Worm (Caenorhabditis elegans): ENCODE measurements around the gene vps-33.1.

vps-33.1 gene

ce11 chrIII:8712968-8713367 lies 12.2 kb downstream of the vps-33.1 start:
- TF ChIP-seq F13C5.2 (tag; optimal IDR thresholded peaks at IDR 0.05) (no peak), B0310.2 (tag; optimal IDR thresholded peaks at IDR 0.05) (no peak), pes-1 (GFP tag; IDR thresholded peaks at IDR 0.05) (no peak), hmg-4 (GFP tag; optimal IDR thresholded peaks at IDR 0.05) (no peak), tbx-11 (GFP tag; IDR thresholded peaks at IDR 0.05) (no peak), hnd-1 (tag; optimal IDR thresholded peaks at IDR 0.05) (no peak)

ce11 chrIII:8716084-8716483 lies 15.4 kb downstream of the vps-33.1 start, which contains the start of gene B0303.14:
TSS of gene B0303.14 (minus strand) at chrIII:8716184.
- TF ChIP-seq flt-1 (GFP tag; IDR thresholded peaks at IDR 0.05) (no peak), hmg-4 (GFP tag; optimal IDR thresholded peaks at IDR 0.05) (no peak), sea-1 (GFP tag; conservative IDR thresholded peaks at IDR 0.05) (no peak), B0310.2 (tag; optimal IDR thresholded peaks at IDR 0.05) (no peak), tra-4 (tag; optimal IDR thresholded peaks at IDR 0.05) (no peak), ama-1 (optimal IDR thresholded peaks at IDR 0.05) (no peak), ceh-13 (GFP tag; optimal IDR thresholded peaks at IDR 0.05) (no peak), F13C5.2 (tag; optimal IDR thresholded peaks at IDR 0.05) (no peak), aly-1 (tag; optimal IDR thresholded peaks at IDR 0.05) (no peak), pes-1 (GFP tag; IDR thresholded peaks at IDR 0.05) (no peak), tbx-11 (GFP tag; IDR thresholded peaks at IDR 0.05) (no peak), hmbx-1 (tag; optimal IDR thresholded peaks at IDR 0.05) (no peak), ceh-36 (tag; optimal IDR thresholded peaks at IDR 0.05) (no peak)

- TF ChIP-seq ceh-13 (GFP tag; optimal IDR thresholded peaks at IDR 0.05), result no peak
- no peak for TF ChIP-seq ets-7 (tag; optimal IDR thresholded peaks at IDR 0.05)
- TF ChIP-seq aly-1 (tag; optimal IDR thresholded peaks at IDR 0.05), result no peak
- TF ChIP-seq B0310.2 (tag; optimal IDR thresholded peaks at IDR 0.05), result no peak
- TF ChIP-seq tra-4 (tag; optimal IDR thresholded peaks at IDR 0.05), result no peak
- no peak for TF ChIP-seq ama-1 (optimal IDR thresholded peaks at IDR 0.05)
- no peak for TF ChIP-seq scrt-1 (GFP tag; IDR thresholded peaks at IDR 0.05)
- no peak for TF ChIP-seq tbx-37 (GFP tag; conservative IDR thresholded peaks at IDR 0.05)
- no peak for TF ChIP-seq flt-1 (GFP tag; IDR thresholded peaks at IDR 0.05)
- TF ChIP-seq hnd-1 (tag; optimal IDR thresholded peaks at IDR 0.05), result no peak
- TF ChIP-seq hmg-4 (GFP tag; optimal IDR thresholded peaks at IDR 0.05), result no peak
- TF ChIP-seq pes-1 (GFP tag; IDR thresholded peaks at IDR 0.05), result no peak
- no peak for TF ChIP-seq sea-1 (GFP tag; conservative IDR thresholded peaks at IDR 0.05)
- no peak for TF ChIP-seq ceh-36 (tag; optimal IDR thresholded peaks at IDR 0.05)
- no peak for TF ChIP-seq tbx-11 (GFP tag; IDR thresholded peaks at IDR 0.05)
- TF ChIP-seq F13C5.2 (tag; optimal IDR thresholded peaks at IDR 0.05), result no peak
- TF ChIP-seq hmbx-1 (tag; optimal IDR thresholded peaks at IDR 0.05), result no peak
These were observed 16.5 kb downstream of the vps-33.1 start, which contains the start of gene mrpl-11 for ce11 chrIII:8717231-8717694. TSS of gene mrpl-11 (plus strand) at chrIII:8717644.

ce11 chrIII:8718592-8718991 lies 17.9 kb downstream of the vps-33.1 start:
- TF ChIP-seq hmg-4 (GFP tag; optimal IDR thresholded peaks at IDR 0.05) (no peak), scrt-1 (GFP tag; IDR thresholded peaks at IDR 0.05) (no peak), pes-1 (GFP tag; IDR thresholded peaks at IDR 0.05) (no peak), tbx-37 (GFP tag; conservative IDR thresholded peaks at IDR 0.05) (no peak), F13C5.2 (tag; optimal IDR thresholded peaks at IDR 0.05) (no peak), sea-1 (GFP tag; conservative IDR thresholded peaks at IDR 0.05) (no peak), ceh-36 (tag; optimal IDR thresholded peaks at IDR 0.05) (no peak), ama-1 (optimal IDR thresholded peaks at IDR 0.05) (no peak), tra-4 (tag; optimal IDR thresholded peaks at IDR 0.05) (no peak), flt-1 (GFP tag; IDR thresholded peaks at IDR 0.05) (no peak)

ce11 chrIII:8719105-8719504 lies 18.4 kb downstream of the vps-33.1 start:
- TF ChIP-seq aly-1 (tag; optimal IDR thresholded peaks at IDR 0.05), result no peak

- TF ChIP-seq hmbx-1 (tag; optimal IDR thresholded peaks at IDR 0.05) (no peak), sea-1 (GFP tag; conservative IDR thresholded peaks at IDR 0.05) (no peak), pes-1 (GFP tag; IDR thresholded peaks at IDR 0.05) (no peak), ceh-13 (GFP tag; optimal IDR thresholded peaks at IDR 0.05) (no peak), ama-1 (optimal IDR thresholded peaks at IDR 0.05) (no peak), B0310.2 (tag; optimal IDR thresholded peaks at IDR 0.05) (no peak), ets-7 (tag; optimal IDR thresholded peaks at IDR 0.05) (no peak)
These were observed 19.1 kb downstream of the vps-33.1 start, which contains the start of gene hipr-1 for ce11 chrIII:8719769-8720252. TSS of gene hipr-1 (plus strand) at chrIII:8720202.

- no peak for TF ChIP-seq flt-1 (GFP tag; IDR thresholded peaks at IDR 0.05)
- TF ChIP-seq ets-7 (tag; optimal IDR thresholded peaks at IDR 0.05), result no peak
- no peak for TF ChIP-seq tbx-37 (GFP tag; conservative IDR thresholded peaks at IDR 0.05)
- TF ChIP-seq aly-1 (tag; optimal IDR thresholded peaks at IDR 0.05), result no peak
- TF ChIP-seq ceh-36 (tag; optimal IDR thresholded peaks at IDR 0.05), result no peak
- TF ChIP-seq scrt-1 (GFP tag; IDR thresholded peaks at IDR 0.05), result no peak
- TF ChIP-seq ama-1 (optimal IDR thresholded peaks at IDR 0.05), result no peak
- TF ChIP-seq sea-1 (GFP tag; conservative IDR thresholded peaks at IDR 0.05), result no peak
- TF ChIP-seq pes-1 (GFP tag; IDR thresholded peaks at IDR 0.05), result no peak
- no peak for TF ChIP-seq hnd-1 (tag; optimal IDR thresholded peaks at IDR 0.05)
- no peak for TF ChIP-seq B0310.2 (tag; optimal IDR thresholded peaks at IDR 0.05)
- TF ChIP-seq ceh-13 (GFP tag; optimal IDR thresholded peaks at IDR 0.05), result no peak
- no peak for TF ChIP-seq tra-4 (tag; optimal IDR thresholded peaks at IDR 0.05)
- TF ChIP-seq hmbx-1 (tag; optimal IDR thresholded peaks at IDR 0.05), result no peak
- TF ChIP-seq tbx-11 (GFP tag; IDR thresholded peaks at IDR 0.05), result no peak
- no peak for TF ChIP-seq F13C5.2 (tag; optimal IDR thresholded peaks at IDR 0.05)
- TF ChIP-seq hmg-4 (GFP tag; optimal IDR thresholded peaks at IDR 0.05), result no peak
These were observed 24.5 kb downstream of the vps-33.1 start for ce11 chrIII:8725224-8725623.

Data from whole organism, early embryonic.